Fruit fly (Drosophila melanogaster): ENCODE measurements around the gene PXo.

DNA sequence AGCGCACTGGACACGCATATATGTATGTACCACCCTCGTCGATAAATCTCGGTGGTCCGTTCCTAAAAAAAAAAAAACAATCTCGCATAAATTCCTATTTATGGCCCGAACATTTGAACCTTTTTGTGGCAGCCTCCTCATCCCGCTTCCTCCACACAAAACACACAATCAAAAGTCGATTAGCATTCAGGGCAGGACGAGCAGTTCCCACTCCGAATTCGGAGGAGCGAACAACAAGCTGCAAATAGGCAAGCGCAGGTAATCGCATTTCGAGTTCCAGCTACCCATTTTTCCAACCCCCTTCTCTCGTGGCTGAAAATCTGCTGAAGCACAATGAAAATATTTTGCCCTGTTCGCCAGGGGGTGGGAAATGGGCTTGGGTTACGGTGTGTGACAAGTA is 29.3 kb downstream of the PXo start:
- TF ChIP-seq cnc (optimal IDR thresholded peaks at IDR 0.05) (no peak), Clk (GFP tag; optimal IDR thresholded peaks at IDR 0.05) (no peak), CG12768 (GFP tag; optimal IDR thresholded peaks at IDR 0.05) (no peak), CG33017 (tag; optimal IDR thresholded peaks at IDR 0.05) (no peak), CG1620 (GFP tag; optimal IDR thresholded peaks at IDR 0.05) (no peak), Crg-1 (GFP tag; optimal IDR thresholded peaks at IDR 0.05) (no peak), toe (GFP tag; optimal IDR thresholded peaks at IDR 0.05) (no peak), CG5204 (GFP tag; optimal IDR thresholded peaks at IDR 0.05) (no peak), kay (GFP tag; ENCODE audit: borderline replicate concordance) (no peak), Mnt (GFP tag; optimal IDR thresholded peaks at IDR 0.05) (no peak)
